Worm (Caenorhabditis elegans) whole organism, young adult: ENCODE data around the gene nra-3.

Experiments
- F23B12.7 ChIP-seq: sonication (generic microtip); optimal IDR thresholded peaks from 2 replicates; lab custom pipeline; 2017; ENCODE audit warnings: missing genetic modification characterization, mild to moderate bottlenecking, missing compliant biosample characterization, antibody characterized with exemption, moderate library complexity; ENCODE audit not compliant: insufficient read depth
- F37B4.10 ChIP-seq: fragments of 200-800 bp; sonication (Bioruptor generic); IDR thresholded peaks from 2 replicates; pipeline ENCODE4 v1.3.6; 2022; ENCODE audit warnings: missing genetic modification characterization, missing compliant biosample characterization
- akir-1 ChIP-seq: fragments of 200-800 bp; sonication (Bioruptor generic); optimal IDR thresholded peaks from 2 replicates; lab custom pipeline; 2018; ENCODE audit warnings: mild to moderate bottlenecking, missing genetic modification characterization, moderate library complexity, missing compliant biosample characterization
- ama-1 ChIP-seq, 3 experiments: fragments of 150-350 bp in 1 of 3; sonication (generic microtip) in 2 of 3; optimal IDR thresholded peaks; 2 replicates each; lab custom pipeline; 2014 to 2018; ENCODE audit warnings: missing biosample characterization in 2 of 3, missing genetic modification characterization in 2 of 3, missing genetic modification reagents in 2 of 3
- efl-1 ChIP-seq: fragments of 150-350 bp; optimal IDR thresholded peaks from 2 replicates; lab custom pipeline; 2014; ENCODE audit warnings: missing biosample characterization, missing genetic modification reagents, missing genetic modification characterization
- lin-26 ChIP-seq: fragments of 200-800 bp; sonication (Bioruptor generic); IDR thresholded peaks from 2 replicates; pipeline ENCODE4 v1.3.6; 2022; ENCODE audit warnings: missing genetic modification reagents, missing genetic modification characterization, missing compliant biosample characterization
- tbx-9 ChIP-seq: sonication (generic microtip); optimal IDR thresholded peaks from 2 replicates; lab custom pipeline; 2016; ENCODE audit warnings: borderline replicate concordance, missing genetic modification characterization, inconsistent platforms, missing compliant biosample characterization
- zim-3 ChIP-seq: sonication (generic microtip); optimal IDR thresholded peaks from 2 replicates; lab custom pipeline; 2017; ENCODE audit warnings: mild to moderate bottlenecking, missing genetic modification characterization, moderate library complexity, missing compliant biosample characterization

Gene nra-3

DNA sequence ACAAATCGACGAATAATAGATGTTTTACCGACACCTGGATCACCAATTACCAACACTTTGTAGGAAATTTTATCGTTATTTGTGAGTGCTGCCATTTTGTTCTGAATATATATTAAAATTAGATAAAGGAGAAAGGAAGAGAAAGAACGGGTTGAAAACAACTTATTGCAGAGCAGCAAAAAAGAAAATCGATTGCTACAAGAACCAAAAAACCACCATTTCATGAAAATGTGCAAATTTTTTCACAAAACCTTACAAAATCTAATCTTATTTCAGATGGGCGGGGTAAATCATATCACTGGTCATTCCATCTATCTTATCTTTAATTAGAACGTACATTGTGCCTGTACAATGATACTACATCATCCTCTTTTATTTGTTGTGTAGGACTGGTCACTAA lies 49.1 kb downstream of the nra-3 start, which contains the start of gene glo-1:
Gene glo-1, minus strand, starts transcription at position 101 of the 400 bp plus-strand sequence.
- TF ChIP-seq tbx-9 (tag; lab: Kevin White, UChicago) (no peak), zim-3 (tag; lab: Kevin White, UChicago) (no peak), ama-1 (optimal IDR thresholded peaks at IDR 0.05; lab: Kevin White, UChicago) (no peak), ama-1 (GFP tag; optimal IDR thresholded peaks at IDR 0.05; lab: Kevin White, UChicago) (no peak), F37B4.10 (GFP tag; lab: Robert Waterston, UW) (no peak), F23B12.7 (no peak), efl-1 (GFP tag; lab: Kevin White, UChicago) (no peak), akir-1 (GFP tag; lab: Kevin White, UChicago) (no peak)

DNA sequence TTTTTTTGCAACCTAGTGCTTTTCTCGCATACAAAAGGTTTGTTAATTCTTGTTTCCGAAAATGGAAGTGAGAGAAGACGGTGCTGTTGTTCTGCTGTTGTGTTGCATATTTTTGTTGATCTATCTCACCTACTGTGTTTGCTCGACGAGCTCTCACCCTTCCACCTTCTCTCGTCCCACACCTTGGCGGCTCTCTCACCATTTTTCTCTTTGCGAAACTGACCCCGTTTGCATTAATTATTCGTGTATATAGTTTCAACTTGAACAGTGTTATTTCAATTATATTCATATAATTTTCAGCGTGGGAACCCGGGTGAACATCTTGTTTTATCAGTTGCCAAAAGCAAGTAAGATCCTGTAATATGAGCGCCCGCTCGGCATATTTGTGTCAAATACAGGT lies 54.1 kb downstream of the nra-3 start, which contains the start of gene R07B1.9:
Gene R07B1.9, plus strand, starts transcription at position 301 of the 400 bp plus-strand sequence.
- no peak for TF ChIP-seq lin-26
